Fruit fly (Drosophila melanogaster): ENCODE measurements around the gene Eig71Ef.

Gene Eig71Ef

DNA sequence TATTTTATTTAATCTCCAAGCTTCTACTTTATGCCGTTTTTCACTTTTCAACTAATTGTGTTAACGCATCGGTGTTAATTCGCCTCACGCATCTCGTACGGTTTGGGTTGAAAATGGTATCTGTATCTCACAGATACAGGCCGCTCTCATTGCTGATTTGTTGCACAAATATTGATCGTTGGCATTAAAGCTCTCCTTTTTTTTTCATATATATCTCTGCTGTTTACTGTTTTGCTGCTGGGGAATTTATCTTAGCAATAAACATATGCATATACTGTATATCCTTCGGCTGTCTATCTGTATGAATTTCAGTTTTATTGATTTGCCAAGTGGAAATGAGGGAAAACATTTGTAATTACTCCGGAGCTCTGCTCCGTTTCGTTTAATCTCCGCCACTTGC is 24.5 kb downstream of the Eig71Ef start:
- TF ChIP-seq BtbVII (GFP tag; optimal IDR thresholded peaks at IDR 0.05) (peak; percentile 21), CrebB (tag; optimal IDR thresholded peaks at IDR 0.05) (peak; percentile 18), sens (GFP tag) (peak; percentile 65), CG7987 (GFP tag; optimal IDR thresholded peaks at IDR 0.05) (peak; percentile 25), B-H2 (GFP tag; optimal IDR thresholded peaks at IDR 0.05) (peak; percentile 8), wek (GFP tag; optimal IDR thresholded peaks at IDR 0.05) (peak; percentile 24), CG5180 (GFP tag; optimal IDR thresholded peaks at IDR 0.05) (peak; percentile 10), CG11723 (GFP tag; optimal IDR thresholded peaks at IDR 0.05) (no peak), CG2889 (GFP tag; IDR thresholded peaks at IDR 0.05) (no peak), Dp (GFP tag; optimal IDR thresholded peaks at IDR 0.05) (no peak), cwo (GFP tag; optimal IDR thresholded peaks at IDR 0.05) (no peak), da (GFP tag; optimal IDR thresholded peaks at IDR 0.05) (no peak), chm (GFP tag; IDR thresholded peaks at IDR 0.05) (no peak), Ada2b (GFP tag; IDR thresholded peaks at IDR 0.05) (no peak), CG8290 (GFP tag; optimal IDR thresholded peaks at IDR 0.05) (no peak), CG8290 (tag; optimal IDR thresholded peaks at IDR 0.05) (no peak), CG2678 (tag; optimal IDR thresholded peaks at IDR 0.05) (peak; percentile 52), nmo (GFP tag; optimal IDR thresholded peaks at IDR 0.05) (no peak), bsh (GFP tag; optimal IDR thresholded peaks at IDR 0.05) (no peak), gfzf (GFP tag; optimal IDR thresholded peaks at IDR 0.05) (no peak), Fer1 (GFP tag; optimal IDR thresholded peaks at IDR 0.05) (peak; percentile 6), CG6854 (GFP tag; optimal IDR thresholded peaks at IDR 0.05) (peak; percentile 2), otp (GFP tag; IDR thresholded peaks at IDR 0.05) (0 out of 3 replicates have a peak, but pooled peaks have one; percentile 13), jumu (GFP tag; optimal IDR thresholded peaks at IDR 0.05) (no peak), ATbp (GFP tag; optimal IDR thresholded peaks at IDR 0.05) (peak; percentile 12), CG34376 (GFP tag; optimal IDR thresholded peaks at IDR 0.05) (peak; percentile 6), CG17359 (tag; optimal IDR thresholded peaks at IDR 0.05) (no peak), CG13296 (GFP tag; optimal IDR thresholded peaks at IDR 0.05) (peak; percentile 54), Ssrp (tag; optimal IDR thresholded peaks at IDR 0.05) (no peak), lab (GFP tag; optimal IDR thresholded peaks at IDR 0.05) (peak; percentile 30), caup (GFP tag; optimal IDR thresholded peaks at IDR 0.05; ENCODE audit: severe bottlenecking) (peak; percentile 48), hkb (optimal IDR thresholded peaks at IDR 0.05) (no peak), hkb (GFP tag; IDR thresholded peaks at IDR 0.05) (no peak), CG12071 (GFP tag; optimal IDR thresholded peaks at IDR 0.05) (peak; percentile 0), CG12659 (GFP tag; optimal IDR thresholded peaks at IDR 0.05) (peak; percentile 6), Med (GFP tag) (peak; percentile 71), mirr (GFP tag; optimal IDR thresholded peaks at IDR 0.05) (peak; percentile 8), PHDP (tag; optimal IDR thresholded peaks at IDR 0.05) (no peak), Hmr (GFP tag; optimal IDR thresholded peaks at IDR 0.05) (peak; percentile 20), zfh1 (GFP tag; IDR thresholded peaks at IDR 0.05) (no peak), CG10543 (GFP tag; optimal IDR thresholded peaks at IDR 0.05) (peak; percentile 57), CG15514 (GFP tag; optimal IDR thresholded peaks at IDR 0.05) (peak; percentile 4)

Data from whole organism, embryonic.